Worm (Caenorhabditis elegans) whole organism, L4 larva: ENCODE data around the gene C01G10.9.

Experiments used
- D1046.2 ChIP-seq: fragments of 200-800 bp; sonication (Bioruptor generic); IDR thresholded peaks from 2 replicates; pipeline ENCODE4 v1.3.6; 2022; ENCODE audit warnings: missing genetic modification characterization, missing compliant biosample characterization
- F26F4.8 ChIP-seq: fragments of 200-800 bp; sonication (Bioruptor generic); conservative IDR thresholded peaks from 2 replicates; pipeline ENCODE4 v1.3.6; 2022; ENCODE audit warnings: missing genetic modification characterization, missing compliant biosample characterization
- F44E2.7 ChIP-seq: fragments of 200-800 bp; sonication (Bioruptor generic); IDR thresholded peaks from 2 replicates; pipeline ENCODE4 v2.1.2; 2022; ENCODE audit warnings: missing genetic modification characterization, missing compliant biosample characterization
- Y105C5A.15 ChIP-seq: fragments of 200-800 bp; sonication (Bioruptor generic); IDR thresholded peaks from 2 replicates; pipeline ENCODE4 v1.3.6; 2022; ENCODE audit warnings: missing genetic modification characterization, missing compliant biosample characterization
- Y5F2A.4 ChIP-seq: fragments of 200-800 bp; sonication (Bioruptor generic); optimal IDR thresholded peaks from 2 replicates; lab custom pipeline; 2018; ENCODE audit warnings: mild to moderate bottlenecking, missing genetic modification characterization, missing compliant biosample characterization
- Y75B8A.6 ChIP-seq: fragments of 200-800 bp; sonication (Bioruptor generic); IDR thresholded peaks from 2 replicates; pipeline ENCODE4 v1.3.6; 2022; ENCODE audit warnings: missing genetic modification reagents, missing genetic modification characterization, missing compliant biosample characterization
- ZK337.2 ChIP-seq: fragments of 200-800 bp; sonication (Bioruptor generic); IDR thresholded peaks from 2 replicates; pipeline ENCODE4 v1.3.6; 2022; ENCODE audit warnings: missing genetic modification reagents, missing genetic modification characterization, missing compliant biosample characterization
- aha-1 ChIP-seq: fragments of 150-350 bp; peaks from one replicate; lab custom pipeline; 2014; ENCODE audit warnings: missing biosample characterization, missing genetic modification characterization
- attf-4 ChIP-seq: sonication (generic microtip); optimal IDR thresholded peaks from 3 replicates; lab custom pipeline; 2017; ENCODE audit warnings: missing biosample characterization, missing genetic modification characterization
- ceh-28 ChIP-seq: fragments of 150-350 bp; optimal IDR thresholded peaks from 2 replicates; lab custom pipeline; 2014; ENCODE audit warnings: missing biosample characterization, missing genetic modification reagents, missing genetic modification characterization
- ctbp-1 ChIP-seq: fragments of 200-800 bp; sonication (Bioruptor generic); IDR thresholded peaks from 2 replicates; pipeline ENCODE4 v1.3.6; 2022; ENCODE audit warnings: missing genetic modification reagents, missing genetic modification characterization, missing compliant biosample characterization
- daf-12 ChIP-seq: fragments of 150-350 bp; optimal IDR thresholded peaks from 2 replicates; lab custom pipeline; 2014; ENCODE audit warnings: missing biosample characterization, missing genetic modification reagents, missing genetic modification characterization
- dmd-6 ChIP-seq: fragments of 200-800 bp; sonication (Bioruptor generic); IDR thresholded peaks from 2 replicates; pipeline ENCODE4 v1.3.6; 2022; ENCODE audit warnings: missing genetic modification reagents, missing genetic modification characterization, missing compliant biosample characterization
- dmd-9 ChIP-seq: fragments of 200-800 bp; sonication (Bioruptor generic); IDR thresholded peaks from 2 replicates; pipeline ENCODE4 v1.3.6; 2022; ENCODE audit warnings: missing genetic modification reagents, missing genetic modification characterization, missing compliant biosample characterization
- fkh-10 ChIP-seq: fragments of 150-350 bp; optimal IDR thresholded peaks from 2 replicates; lab custom pipeline; 2014; ENCODE audit warnings: missing biosample characterization, missing genetic modification reagents, missing genetic modification characterization
- hlh-11 ChIP-seq: fragments of 200-800 bp; sonication (Bioruptor generic); optimal IDR thresholded peaks from 2 replicates; lab custom pipeline; 2018; ENCODE audit warnings: mild to moderate bottlenecking, missing genetic modification characterization, missing compliant biosample characterization
- hlh-30 ChIP-seq: sonication (generic microtip); optimal IDR thresholded peaks from 2 replicates; lab custom pipeline; 2017; ENCODE audit warnings: antibody characterized with exemption, mild to moderate bottlenecking, missing genetic modification characterization, missing compliant biosample characterization; ENCODE audit not compliant: insufficient read depth
- lim-7 ChIP-seq: fragments of 200-800 bp; sonication (Bioruptor generic); IDR thresholded peaks from 2 replicates; pipeline ENCODE4 v1.3.6; 2022; ENCODE audit warnings: missing genetic modification characterization, missing compliant biosample characterization
- lin-13 ChIP-seq: fragments of 150-350 bp; optimal IDR thresholded peaks from 2 replicates; lab custom pipeline; 2014; ENCODE audit warnings: missing biosample characterization, missing genetic modification reagents, missing genetic modification characterization
- lir-3 ChIP-seq: sonication (generic microtip); optimal IDR thresholded peaks from 2 replicates; lab custom pipeline; 2016; ENCODE audit warnings: mild to moderate bottlenecking, missing genetic modification characterization, missing compliant biosample characterization
- mdt-29 ChIP-seq: fragments of 200-800 bp; sonication (Bioruptor generic); IDR thresholded peaks from 2 replicates; pipeline ENCODE4 v1.3.6; 2022; ENCODE audit warnings: missing genetic modification reagents, missing genetic modification characterization, missing compliant biosample characterization
- mxl-2 ChIP-seq: fragments of 200-800 bp; sonication (Bioruptor generic); conservative IDR thresholded peaks from 2 replicates; pipeline ENCODE4 v1.3.6; 2022; ENCODE audit warnings: missing genetic modification reagents, missing genetic modification characterization, missing compliant biosample characterization
- nhr-10 ChIP-seq: fragments of 150-350 bp; optimal IDR thresholded peaks from 2 replicates; lab custom pipeline; 2014; ENCODE audit warnings: missing biosample characterization, missing genetic modification characterization
- nhr-111 ChIP-seq: fragments of 200-800 bp; sonication (Bioruptor generic); optimal IDR thresholded peaks from 2 replicates; lab custom pipeline; 2018; ENCODE audit warnings: mild to moderate bottlenecking, missing genetic modification characterization, missing compliant biosample characterization
- nhr-237 ChIP-seq: sonication (generic microtip); optimal IDR thresholded peaks from 2 replicates; lab custom pipeline; 2017; ENCODE audit warnings: missing biosample characterization, missing genetic modification characterization
- nhr-76 ChIP-seq: fragments of 150-350 bp; optimal IDR thresholded peaks from 2 replicates; lab custom pipeline; 2014; ENCODE audit warnings: missing biosample characterization, missing genetic modification characterization
- php-3 ChIP-seq: fragments of 200-800 bp; sonication (Bioruptor generic); IDR thresholded peaks from 2 replicates; pipeline ENCODE4 v1.3.6; 2022; ENCODE audit warnings: missing genetic modification reagents, missing genetic modification characterization, missing compliant biosample characterization
- saeg-2 ChIP-seq: fragments of 200-800 bp; sonication (Bioruptor generic); IDR thresholded peaks from 2 replicates; pipeline ENCODE4 v1.3.6; 2022; ENCODE audit warnings: missing genetic modification reagents, missing genetic modification characterization, missing compliant biosample characterization
- set-16 ChIP-seq: fragments of 200-800 bp; sonication (Bioruptor generic); IDR thresholded peaks from 2 replicates; pipeline ENCODE4 v1.3.6; 2022; ENCODE audit warnings: missing genetic modification reagents, missing genetic modification characterization, missing compliant biosample characterization
- spr-1 ChIP-seq: sonication (generic microtip); optimal IDR thresholded peaks from 2 replicates; lab custom pipeline; 2016; ENCODE audit warnings: mild to moderate bottlenecking, missing genetic modification characterization, missing compliant biosample characterization
- tra-1 ChIP-seq: fragments of 200-800 bp; sonication (Bioruptor generic); IDR thresholded peaks from 2 replicates; pipeline ENCODE4 v1.3.6; 2022; ENCODE audit warnings: missing genetic modification reagents, missing genetic modification characterization, missing compliant biosample characterization
- unc-130 ChIP-seq: sonication (generic microtip); optimal IDR thresholded peaks from 2 replicates; lab custom pipeline; 2016; ENCODE audit warnings: missing genetic modification reagents, missing genetic modification characterization, missing compliant biosample characterization
- vab-7 ChIP-seq: fragments of 200-800 bp; sonication (Bioruptor generic); IDR thresholded peaks from 2 replicates; pipeline ENCODE4 v1.3.6; 2022; ENCODE audit warnings: missing genetic modification reagents, missing genetic modification characterization, missing compliant biosample characterization
- zfp-2 ChIP-seq: sonication (generic microtip); optimal IDR thresholded peaks from 2 replicates; lab custom pipeline; 2016; ENCODE audit warnings: mild to moderate bottlenecking, missing genetic modification characterization, missing compliant biosample characterization
- zip-2 ChIP-seq: fragments of 150-350 bp; optimal IDR thresholded peaks from 2 replicates; lab custom pipeline; 2014; ENCODE audit warnings: missing biosample characterization, missing genetic modification characterization
- ztf-11 ChIP-seq: fragments of 150-350 bp; optimal IDR thresholded peaks from 2 replicates; lab custom pipeline; 2014; ENCODE audit warnings: missing biosample characterization, missing genetic modification characterization

Gene C01G10.9

DNA sequence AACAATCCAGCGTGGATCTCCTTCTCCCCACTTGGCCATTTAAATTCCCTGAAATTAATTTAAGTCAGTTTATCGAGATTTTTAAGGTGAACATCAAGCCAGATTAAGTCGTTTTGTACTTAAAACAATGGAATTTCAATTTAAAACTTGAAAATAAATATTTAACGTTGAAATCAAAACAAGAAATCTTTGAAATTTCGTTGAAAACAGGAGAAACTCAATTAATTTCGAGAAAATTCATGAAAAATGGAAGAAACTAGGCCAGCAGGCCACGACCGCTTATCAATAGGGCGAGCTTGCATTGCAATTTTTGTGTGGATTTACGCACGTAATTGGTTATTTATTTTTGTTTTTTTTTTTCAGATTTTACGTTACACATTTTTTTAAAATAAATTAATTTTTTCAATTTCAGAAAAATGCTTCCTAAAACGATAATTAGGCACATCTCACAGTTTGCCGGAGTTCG, 3.0 kb downstream of the C01G10.9 start, which contains the start of the genes ahsa-1 and C01G10.7 (continued):
- TF ChIP-seq F44E2.7 (GFP tag; lab: Robert Waterston, UW), result no peak
- TF ChIP-seq tra-1 (GFP tag; lab: Robert Waterston, UW), result peak; percentile 58; the same call in 1 of the 2 replicates
- no peak for TF ChIP-seq zip-2 (tag; lab: Kevin White, UChicago)
- peak; percentile 98 for TF ChIP-seq aha-1 (tag; lab: Kevin White, UChicago)
- no peak for TF ChIP-seq Y75B8A.6
- TF ChIP-seq mxl-2 (GFP tag; lab: Robert Waterston, UW), result no peak
- peak; percentile 86 for TF ChIP-seq dmd-9 (GFP tag; lab: Robert Waterston, UW)
- no peak for TF ChIP-seq ceh-28 (tag; lab: Kevin White, UChicago)
- no peak for TF ChIP-seq zfp-2 (tag; lab: Kevin White, UChicago)
- peak; percentile 46 for TF ChIP-seq spr-1 (tag; lab: Kevin White, UChicago)
- no peak for TF ChIP-seq D1046.2 (GFP tag; lab: Robert Waterston, UW)
- peak; percentile 52; the same call in 1 of the 2 replicates for TF ChIP-seq mdt-29
- no peak for TF ChIP-seq lir-3 (tag; lab: Kevin White, UChicago)
- peak; percentile 91 for TF ChIP-seq ZK337.2 (GFP tag; lab: Robert Waterston, UW)
- no peak for TF ChIP-seq ctbp-1 (GFP tag; lab: Robert Waterston, UW)
- TF ChIP-seq F26F4.8, result no peak
- TF ChIP-seq, all 104 proteins: peak for 47

ce11 chrV:15087207-15087706, 4.9 kb downstream of the C01G10.9 start, which contains the start of the genes C01G10.15 and C01G10.6:
TSS of gene C01G10.15 (minus strand) at chrV:15087307.
TSS of gene C01G10.6 (plus strand) at chrV:15087656.
- TF ChIP-seq set-16 (GFP tag; lab: Robert Waterston, UW) (no peak), vab-7 (GFP tag; lab: Robert Waterston, UW) (no peak), D1046.2 (GFP tag; lab: Robert Waterston, UW) (no peak), lin-13 (GFP tag; lab: Kevin White, UChicago) (no peak), php-3 (GFP tag; lab: Robert Waterston, UW) (no peak), hlh-11 (tag; lab: Kevin White, UChicago) (no peak), hlh-30 (no peak), Y105C5A.15 (GFP tag; lab: Robert Waterston, UW) (no peak), ztf-11 (tag; lab: Kevin White, UChicago) (no peak), nhr-10 (tag; lab: Kevin White, UChicago) (no peak), fkh-10 (GFP tag; lab: Kevin White, UChicago) (no peak), dmd-6 (no peak)
- TF ChIP-seq, all 104 proteins: peak for 0

DNA sequence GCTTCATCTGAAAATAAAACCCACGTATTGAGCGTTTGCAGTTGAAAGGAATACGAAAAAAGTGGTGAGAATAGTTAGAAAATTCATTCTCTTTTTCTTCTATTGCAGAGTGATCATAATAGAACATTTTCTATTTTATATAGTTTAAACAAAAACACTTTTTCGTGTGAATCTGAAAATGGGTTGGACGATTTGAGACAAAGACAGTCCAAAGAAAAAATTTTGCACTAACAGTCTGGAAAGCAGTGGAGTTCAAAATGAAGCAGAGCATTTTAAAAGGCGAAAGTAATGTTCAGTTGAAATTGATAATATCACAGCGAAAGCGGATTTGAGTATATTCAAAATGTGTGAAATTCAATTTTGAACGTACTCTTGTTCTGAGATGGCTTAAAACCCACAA, 6.3 kb downstream of the C01G10.9 start, which contains the start of gene C01G10.18:
TSS of gene C01G10.18 (minus strand) at position 101 of the 400 bp plus-strand sequence.
- TF ChIP-seq saeg-2 (GFP tag; lab: Robert Waterston, UW) (no peak), lim-7 (GFP tag; lab: Robert Waterston, UW) (no peak), hlh-30 (no peak), mxl-2 (GFP tag; lab: Robert Waterston, UW) (no peak), attf-4 (tag; lab: Kevin White, UChicago) (no peak), nhr-76 (no peak), D1046.2 (GFP tag; lab: Robert Waterston, UW) (no peak), Y105C5A.15 (GFP tag; lab: Robert Waterston, UW) (no peak), F44E2.7 (GFP tag; lab: Robert Waterston, UW) (no peak), Y5F2A.4 (GFP tag; lab: Kevin White, UChicago) (no peak), ceh-28 (tag; lab: Kevin White, UChicago) (no peak), daf-12 (tag; lab: Kevin White, UChicago) (no peak), nhr-111 (GFP tag; lab: Kevin White, UChicago) (no peak), nhr-237 (no peak), unc-130 (GFP tag; lab: Kevin White, UChicago) (no peak), lin-13 (GFP tag; lab: Kevin White, UChicago) (no peak)
- TF ChIP-seq, all 104 proteins: peak for 0
